Fruit fly (Drosophila melanogaster) whole organism, prepupa: ENCODE data around the gene CG31697.
A peak's percentile ranks its signal among the peaks of the same experiment; 100 is the strongest.

ENCODE experiments used
- Blimp-1 ChIP-seq: fragments of 200-800 bp; sonication (Bioruptor generic); optimal IDR thresholded peaks from 3 replicates; lab custom pipeline; 2017; ENCODE audit warnings: missing biosample characterization, missing genetic modification characterization, mild to moderate bottlenecking, moderate library complexity, missing genetic modification reagents
- CG11294 ChIP-seq: fragments of 200-800 bp; sonication (Bioruptor generic); IDR thresholded peaks from 2 replicates; pipeline ENCODE4 v1.3.6; 2022; ENCODE audit warnings: missing biosample characterization, missing genetic modification characterization
- CG11762 ChIP-seq: fragments of 200-800 bp; sonication (Bioruptor generic); optimal IDR thresholded peaks from 3 replicates; lab custom pipeline; 2016; ENCODE audit warnings: missing biosample characterization, missing genetic modification characterization; ENCODE audit not compliant: insufficient read depth
- CG11902 ChIP-seq: fragments of 200-800 bp; sonication (Bioruptor generic); optimal IDR thresholded peaks from 3 replicates; lab custom pipeline; 2016; ENCODE audit warnings: missing biosample characterization, missing genetic modification characterization
- CG15336 ChIP-seq: fragments of 200-800 bp; sonication (Bioruptor generic); IDR thresholded peaks from 2 replicates; pipeline ENCODE4 v1.3.6; 2022; ENCODE audit warnings: missing biosample characterization, missing genetic modification characterization
- CG1621 ChIP-seq: fragments of 200-800 bp; sonication (Bioruptor generic); optimal IDR thresholded peaks from 3 replicates; lab custom pipeline; 2018; ENCODE audit warnings: missing biosample characterization, mild to moderate bottlenecking, missing genetic modification characterization
- CG3032 ChIP-seq: fragments of 200-800 bp; optimal IDR thresholded peaks from 2 replicates; lab custom pipeline; 2019; ENCODE audit warnings: missing biosample characterization, mild to moderate bottlenecking, missing genetic modification characterization, moderate library complexity
- CG31627 ChIP-seq: fragments of 200-800 bp; sonication (Bioruptor generic); optimal IDR thresholded peaks from 3 replicates; lab custom pipeline; 2016; ENCODE audit warnings: missing biosample characterization, missing genetic modification characterization
- CG32006 ChIP-seq: fragments of 200-800 bp; sonication (Bioruptor generic); optimal IDR thresholded peaks from 3 replicates; lab custom pipeline; 2017; ENCODE audit warnings: missing biosample characterization, mild to moderate bottlenecking, missing genetic modification characterization
- CG34406 ChIP-seq: fragments of 200-800 bp; sonication (Bioruptor generic); optimal IDR thresholded peaks from 3 replicates; lab custom pipeline; 2016; ENCODE audit warnings: missing biosample characterization, missing genetic modification characterization
- CG4318 ChIP-seq: fragments of 200-800 bp; sonication (Bioruptor generic); optimal IDR thresholded peaks from 3 replicates; lab custom pipeline; 2017; ENCODE audit warnings: missing biosample characterization, mild to moderate bottlenecking, missing genetic modification characterization
- CG6163 ChIP-seq: fragments of 200-800 bp; sonication (Bioruptor generic); IDR thresholded peaks from 3 replicates; pipeline ENCODE4 v1.3.6; 2022; ENCODE audit warnings: missing biosample characterization, missing genetic modification characterization
- CG6276 ChIP-seq: fragments of 200-800 bp; sonication (Bioruptor generic); optimal IDR thresholded peaks from 2 replicates; lab custom pipeline; 2017; ENCODE audit warnings: missing biosample characterization, mild to moderate bottlenecking, missing genetic modification characterization
- CG6792 ChIP-seq: fragments of 200-800 bp; sonication (Bioruptor generic); optimal IDR thresholded peaks from 3 replicates; lab custom pipeline; 2016; ENCODE audit warnings: missing biosample characterization, missing genetic modification characterization
- CG6808 ChIP-seq: fragments of 200-800 bp; sonication (Bioruptor generic); optimal IDR thresholded peaks from 3 replicates; lab custom pipeline; 2017; ENCODE audit warnings: missing biosample characterization, missing genetic modification characterization, mild to moderate bottlenecking, moderate library complexity, missing genetic modification reagents
- CG6854 ChIP-seq: fragments of 200-800 bp; sonication (Bioruptor generic); optimal IDR thresholded peaks from 2 replicates; lab custom pipeline; 2017; ENCODE audit warnings: missing biosample characterization, mild to moderate bottlenecking, missing genetic modification characterization
- CG7368 ChIP-seq: fragments of 200-800 bp; sonication (Bioruptor generic); optimal IDR thresholded peaks from 3 replicates; lab custom pipeline; 2016; ENCODE audit warnings: missing biosample characterization, missing genetic modification characterization
- CG8119 ChIP-seq: fragments of 200-800 bp; sonication (Bioruptor generic); IDR thresholded peaks from 3 replicates; pipeline ENCODE4 v1.3.6; 2022; ENCODE audit warnings: missing biosample characterization, missing genetic modification characterization
- CG8632 ChIP-seq: fragments of 200-800 bp; sonication (Bioruptor generic); optimal IDR thresholded peaks from 3 replicates; lab custom pipeline; 2016; ENCODE audit warnings: missing biosample characterization, missing genetic modification characterization
- CG9139 ChIP-seq: fragments of 200-800 bp; sonication (Bioruptor generic); optimal IDR thresholded peaks from 3 replicates; lab custom pipeline; 2017; ENCODE audit warnings: missing biosample characterization, mild to moderate bottlenecking, missing genetic modification characterization
- Eip75B ChIP-seq: fragments of 200-800 bp; sonication (Bioruptor generic); optimal IDR thresholded peaks from 3 replicates; lab custom pipeline; 2016; ENCODE audit warnings: missing biosample characterization, missing genetic modification characterization
- Eip78C ChIP-seq: fragments of 200-800 bp; sonication (Bioruptor generic); peaks from one replicate; lab custom pipeline; 2016; ENCODE audit warnings: missing biosample characterization, missing genetic modification characterization
- Eip93F ChIP-seq: fragments of 200-800 bp; sonication (Bioruptor generic); optimal IDR thresholded peaks from 2 replicates; lab custom pipeline; 2016; ENCODE audit warnings: missing biosample characterization, mild to moderate bottlenecking, missing genetic modification characterization
- Ets21C ChIP-seq: fragments of 200-800 bp; sonication (Bioruptor generic); optimal IDR thresholded peaks from 3 replicates; lab custom pipeline; 2016; ENCODE audit warnings: missing biosample characterization, missing genetic modification characterization
- Ets96B ChIP-seq: fragments of 200-800 bp; optimal IDR thresholded peaks from 2 replicates; lab custom pipeline; 2019; ENCODE audit warnings: missing biosample characterization, mild to moderate bottlenecking, missing genetic modification characterization, moderate library complexity
- Hr38 ChIP-seq: sonication (Bioruptor generic); optimal IDR thresholded peaks from 2 replicates; lab custom pipeline; 2016; ENCODE audit warnings: missing biosample characterization, missing genetic modification characterization
- Hr4 ChIP-seq: fragments of 200-800 bp; sonication (Bioruptor generic); optimal IDR thresholded peaks from 3 replicates; lab custom pipeline; 2016; ENCODE audit warnings: missing biosample characterization, missing genetic modification characterization
- Lpt ChIP-seq: fragments of 200-800 bp; sonication (Bioruptor generic); optimal IDR thresholded peaks from 3 replicates; lab custom pipeline; 2016; ENCODE audit warnings: missing biosample characterization, missing genetic modification characterization
- Met ChIP-seq: fragments of 200-800 bp; sonication (Bioruptor generic); optimal IDR thresholded peaks from 3 replicates; lab custom pipeline; 2016; ENCODE audit warnings: missing biosample characterization, missing genetic modification characterization
- OdsH ChIP-seq: fragments of 200-800 bp; sonication (Bioruptor generic); optimal IDR thresholded peaks from 3 replicates; lab custom pipeline; 2016; ENCODE audit warnings: missing biosample characterization, missing genetic modification characterization
- Smox ChIP-seq: fragments of 200-800 bp; sonication (Bioruptor generic); optimal IDR thresholded peaks from 3 replicates; lab custom pipeline; 2016; ENCODE audit warnings: missing biosample characterization, missing genetic modification characterization
- Sox102F ChIP-seq: fragments of 200-800 bp; sonication (Bioruptor generic); optimal IDR thresholded peaks from 2 replicates; lab custom pipeline; 2016; ENCODE audit warnings: missing biosample characterization, mild to moderate bottlenecking, missing genetic modification characterization
- Sox14 ChIP-seq: fragments of 200-800 bp; sonication (Bioruptor generic); optimal IDR thresholded peaks from 3 replicates; lab custom pipeline; 2016; ENCODE audit warnings: missing biosample characterization, missing genetic modification characterization
- Sox15 ChIP-seq: fragments of 200-800 bp; sonication (Bioruptor generic); optimal IDR thresholded peaks from 3 replicates; lab custom pipeline; 2016; ENCODE audit warnings: missing biosample characterization, missing genetic modification characterization
- acj6 ChIP-seq: fragments of 200-800 bp; sonication (Bioruptor generic); optimal IDR thresholded peaks from 3 replicates; lab custom pipeline; 2016; ENCODE audit warnings: missing biosample characterization, missing genetic modification characterization
- cyc ChIP-seq: fragments of 200-800 bp; sonication (Bioruptor generic); optimal IDR thresholded peaks from 3 replicates; lab custom pipeline; 2016; ENCODE audit warnings: missing biosample characterization, missing genetic modification characterization
- dac ChIP-seq: fragments of 200-800 bp; sonication (Bioruptor generic); optimal IDR thresholded peaks from 2 replicates; lab custom pipeline; 2017; ENCODE audit warnings: missing biosample characterization, mild to moderate bottlenecking, missing genetic modification characterization
- dsx ChIP-seq: fragments of 200-800 bp; optimal IDR thresholded peaks from 3 replicates; lab custom pipeline; 2019; ENCODE audit warnings: missing biosample characterization, mild to moderate bottlenecking, missing genetic modification characterization, moderate library complexity; ENCODE audit not compliant: poor library complexity, severe bottlenecking
- fd59A ChIP-seq: fragments of 200-800 bp; sonication (Bioruptor generic); optimal IDR thresholded peaks from 2 replicates; lab custom pipeline; 2017; ENCODE audit warnings: missing biosample characterization, mild to moderate bottlenecking, missing genetic modification characterization, missing genetic modification reagents
- fkh ChIP-seq: fragments of 200-800 bp; sonication (Bioruptor generic); optimal IDR thresholded peaks from 3 replicates; lab custom pipeline; 2017; ENCODE audit warnings: missing biosample characterization, mild to moderate bottlenecking, missing genetic modification characterization, moderate library complexity
- pdm3 ChIP-seq: fragments of 200-800 bp; sonication (Bioruptor generic); optimal IDR thresholded peaks from 3 replicates; lab custom pipeline; 2016; ENCODE audit warnings: missing biosample characterization, missing genetic modification characterization
- salr ChIP-seq, 2 experiments: fragments of 200-800 bp; sonication (Bioruptor generic); optimal IDR thresholded peaks; 3 replicates each; lab custom pipeline; 2016 to 2018; ENCODE audit warnings: missing biosample characterization in 2 of 2, missing genetic modification characterization in 2 of 2, mild to moderate bottlenecking in 1 of 2
- ss ChIP-seq, 2 experiments: fragments of 200-800 bp; sonication (Bioruptor generic); optimal IDR thresholded peaks; 2 replicates in 1 of 2; 3 replicates in 1 of 2; lab custom pipeline; 2017 to 2018; ENCODE audit warnings: mild to moderate bottlenecking in 2 of 2, missing biosample characterization in 2 of 2, missing genetic modification characterization in 2 of 2, moderate library complexity in 1 of 2
- svp ChIP-seq: fragments of 200-800 bp; sonication (Bioruptor generic); peaks from one replicate; lab custom pipeline; 2016; ENCODE audit warnings: missing biosample characterization, missing genetic modification characterization
- topi ChIP-seq: fragments of 200-800 bp; sonication (Bioruptor generic); optimal IDR thresholded peaks from 3 replicates; lab custom pipeline; 2016; ENCODE audit warnings: missing biosample characterization, missing genetic modification characterization

The CG31697 gene

DNA sequence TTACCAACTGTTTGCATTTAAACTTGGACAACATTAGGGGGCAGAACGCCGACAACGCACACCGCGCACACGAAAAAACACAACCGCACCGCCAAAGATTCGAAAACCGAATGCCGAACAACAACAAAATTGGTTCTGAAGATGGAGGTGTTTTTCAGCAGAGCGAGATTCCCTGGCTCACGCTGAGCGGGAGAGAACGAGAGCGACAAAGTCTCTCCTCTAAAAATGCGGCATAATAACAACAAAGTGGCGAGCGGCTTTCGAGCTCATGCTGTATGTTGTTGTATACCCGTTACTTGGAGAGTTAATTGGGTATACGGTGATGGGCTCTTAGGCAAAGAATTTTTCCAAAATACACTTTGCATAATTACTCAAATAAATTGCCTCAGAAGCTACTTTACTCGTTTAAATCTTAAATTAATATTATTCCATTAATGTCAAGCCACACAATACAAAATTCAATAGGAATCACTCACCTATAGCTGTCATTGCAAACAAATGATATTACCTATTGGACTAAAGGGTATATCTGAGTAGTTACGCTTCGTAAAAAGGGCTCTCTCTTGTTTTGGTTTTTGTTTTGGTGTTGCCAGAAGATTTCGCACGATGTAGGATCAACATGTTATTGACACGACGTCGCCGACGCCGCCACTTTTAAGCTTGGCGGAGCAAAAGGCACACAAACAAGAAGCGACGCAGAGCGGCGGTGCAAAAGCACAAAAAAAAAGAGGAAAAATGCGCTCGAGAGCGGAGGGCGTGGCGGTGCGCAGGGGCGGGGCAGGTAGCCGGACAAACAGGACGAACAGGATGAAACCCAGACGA lies 37.5 kb downstream of the CG31697 start (continued):
- peak; percentile 79 for TF ChIP-seq CG6854 (GFP tag; lab: Kevin White, UChicago)
- peak; percentile 84 for TF ChIP-seq CG9139 (GFP tag; lab: Kevin White, UChicago)
- peak; percentile 87 for TF ChIP-seq CG11762
- TF ChIP-seq svp (GFP tag; lab: Kevin White, UChicago) = peak; percentile 98
- TF ChIP-seq Sox102F (GFP tag; lab: Kevin White, UChicago) = peak; percentile 94
- TF ChIP-seq OdsH (GFP tag; lab: Kevin White, UChicago) = peak; percentile 96
- peak; percentile 88 for TF ChIP-seq Ets21C
- peak; percentile 52; the same call in 1 of the 2 replicates for TF ChIP-seq CG11294 (GFP tag; lab: Robert Waterston, UW)
- peak; percentile 95 for TF ChIP-seq Eip75B
- peak; percentile 91 for TF ChIP-seq cyc
- peak; percentile 96 for TF ChIP-seq topi (GFP tag; lab: Kevin White, UChicago)
- TF ChIP-seq CG8632 (GFP tag; lab: Kevin White, UChicago) = peak; percentile 93
- TF ChIP-seq Ets96B (tag; lab: Kevin White, UChicago) = peak; percentile 94
- TF ChIP-seq acj6 (GFP tag; lab: Kevin White, UChicago) = peak; percentile 94
- peak; percentile 98 for TF ChIP-seq Eip78C
- peak; percentile 97 for TF ChIP-seq Met (GFP tag; lab: Kevin White, UChicago)
- TF ChIP-seq Hr38 = no peak
- TF ChIP-seq CG34406 (GFP tag; lab: Kevin White, UChicago) = peak; percentile 87
- peak; percentile 95 for TF ChIP-seq CG8119
- TF ChIP-seq CG6808 = peak; percentile 92
- peak; percentile 90 for TF ChIP-seq Eip93F (GFP tag; lab: Kevin White, UChicago)
- TF ChIP-seq Sox15 = peak; percentile 84
- peak; percentile 59 for TF ChIP-seq fkh (GFP tag; lab: Kevin White, UChicago)
- TF ChIP-seq pdm3 (GFP tag; lab: Kevin White, UChicago) = peak; percentile 96
- peak; percentile 96 for TF ChIP-seq Sox14 (GFP tag; lab: Kevin White, UChicago)
- peak; percentile 93 for TF ChIP-seq fd59A
- peak; percentile 88 for TF ChIP-seq CG6276
- TF ChIP-seq CG6163 (GFP tag; lab: Robert Waterston, UW) = peak; percentile 74
- peak; percentile 82 for TF ChIP-seq CG7368 (GFP tag; lab: Kevin White, UChicago)
- peak; percentile 93 for TF ChIP-seq CG4318 (GFP tag; lab: Kevin White, UChicago)
- peak; percentile 94 for TF ChIP-seq Lpt (GFP tag; lab: Kevin White, UChicago)
- peak; percentile 97 for TF ChIP-seq CG32006 (GFP tag; lab: Kevin White, UChicago)
- peak; percentile 93 for TF ChIP-seq Hr4 (GFP tag; lab: Kevin White, UChicago)
- peak; percentile 91 for TF ChIP-seq CG6792 (GFP tag; lab: Kevin White, UChicago)
- peak; percentile 77 to 90 for TF ChIP-seq salr (GFP tag; optimal IDR thresholded peaks at IDR 0.05; lab: Kevin White, UChicago)
- TF ChIP-seq CG15336 = peak; percentile 88

DNA sequence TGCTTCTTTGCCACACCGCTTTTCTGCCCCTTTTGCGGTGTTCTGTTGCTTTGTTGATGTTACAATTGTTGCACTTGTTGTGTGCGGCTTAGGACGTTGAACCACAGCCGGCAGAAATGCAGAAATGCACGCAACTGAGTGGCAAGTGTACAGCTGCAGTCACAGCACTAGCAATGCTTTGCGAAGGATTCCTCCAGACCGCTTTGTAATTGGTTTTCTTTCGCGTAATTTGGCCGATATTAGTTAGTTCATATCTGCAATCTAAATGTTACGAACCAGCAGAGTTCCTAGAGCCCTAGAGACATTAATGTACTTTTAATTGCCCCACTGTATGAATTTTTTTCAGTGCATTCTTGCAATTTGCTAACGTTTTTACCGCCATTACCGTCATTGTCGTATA lies 39.1 kb downstream of the CG31697 start:
- TF ChIP-seq Hr38 (no peak), CG6276 (peak; percentile 69), CG3032 (tag; lab: Kevin White, UChicago) (peak; percentile 55), ss (GFP tag; optimal IDR thresholded peaks at IDR 0.05; lab: Kevin White, UChicago) (peak; percentile 39 to 63), CG6163 (GFP tag; lab: Robert Waterston, UW) (peak; percentile 62), Eip78C (peak; percentile 89), CG6808 (peak; percentile 54), CG9139 (GFP tag; lab: Kevin White, UChicago) (no peak), Sox102F (GFP tag; lab: Kevin White, UChicago) (peak; percentile 24), CG11294 (GFP tag; lab: Robert Waterston, UW) (no peak), Sox15 (no peak), CG31627 (peak; percentile 34), Lpt (GFP tag; lab: Kevin White, UChicago) (no peak), Eip93F (GFP tag; lab: Kevin White, UChicago) (no peak), Smox (GFP tag; lab: Kevin White, UChicago) (peak; percentile 7), CG15336 (peak; percentile 42; the same call in 1 of the 2 replicates), pdm3 (GFP tag; lab: Kevin White, UChicago) (peak; percentile 37), CG8119 (0 out of 3 replicates have a peak, but pooled peaks have one; percentile 55), Ets96B (tag; lab: Kevin White, UChicago) (peak; percentile 68), Ets21C (peak; percentile 13), CG11762 (peak; percentile 54), fkh (GFP tag; lab: Kevin White, UChicago) (no peak), dac (peak; percentile 27), fd59A (peak; percentile 35), Blimp-1 (GFP tag; lab: Kevin White, UChicago) (no peak), Eip75B (peak; percentile 59), Met (GFP tag; lab: Kevin White, UChicago) (peak; percentile 59), topi (GFP tag; lab: Kevin White, UChicago) (peak; percentile 56), CG1621 (no peak), dsx (GFP tag; lab: Kevin White, UChicago) (peak; percentile 73), CG11902 (GFP tag; lab: Kevin White, UChicago) (no peak)
